Worm (Caenorhabditis elegans) whole organism, L1 larva: Measurements from ENCODE around the gene dpy-6.
A peak's percentile ranks its signal among the peaks of the same experiment; 100 is the strongest.

Source experiments
- C16A3.4 ChIP-seq: fragments of 150-350 bp; optimal IDR thresholded peaks from 2 replicates; lab custom pipeline; 2014; ENCODE audit warnings: missing biosample characterization, missing genetic modification characterization
- C34B4.2 ChIP-seq: sonication (generic microtip); optimal IDR thresholded peaks from 2 replicates; lab custom pipeline; 2017; ENCODE audit warnings: mild to moderate bottlenecking, missing genetic modification characterization, missing compliant biosample characterization
- Y116A8C.19 ChIP-seq: sonication (generic microtip); optimal IDR thresholded peaks from 2 replicates; lab custom pipeline; 2016; ENCODE audit warnings: missing compliant biosample characterization, missing genetic modification characterization, borderline replicate concordance
- alr-1 ChIP-seq: fragments of 200-800 bp; sonication (Bioruptor generic); optimal IDR thresholded peaks from 2 replicates; lab custom pipeline; 2018; ENCODE audit warnings: borderline replicate concordance, mild to moderate bottlenecking, missing genetic modification characterization, missing compliant biosample characterization
- ama-1 ChIP-seq: fragments of 150-350 bp; optimal IDR thresholded peaks from 2 replicates; lab custom pipeline; 2014
- ceh-63 ChIP-seq: fragments of 200-800 bp; sonication (Bioruptor generic); optimal IDR thresholded peaks from 2 replicates; lab custom pipeline; 2018; ENCODE audit warnings: mild to moderate bottlenecking, missing genetic modification characterization, missing compliant biosample characterization
- ceh-88 ChIP-seq: fragments of 200-800 bp; sonication (Bioruptor generic); IDR thresholded peaks from 2 replicates; pipeline ENCODE4 v1.3.6; 2022; ENCODE audit warnings: missing genetic modification characterization, missing compliant biosample characterization
- ces-1 ChIP-seq: fragments of 150-350 bp; optimal IDR thresholded peaks from 2 replicates; lab custom pipeline; 2014; ENCODE audit warnings: missing biosample characterization, missing genetic modification reagents, missing genetic modification characterization
- dpl-1 ChIP-seq, 3 experiments: fragments of 150-350 bp in 2 of 3; sonication (generic microtip) in 1 of 3; optimal IDR thresholded peaks; 2 replicates each; lab custom pipeline; 2014 to 2017; ENCODE audit warnings: missing biosample characterization in 3 of 3, missing genetic modification characterization in 3 of 3, missing genetic modification reagents in 3 of 3
- dsc-1 ChIP-seq: sonication (generic microtip); optimal IDR thresholded peaks from 2 replicates; lab custom pipeline; 2016; ENCODE audit warnings: mild to moderate bottlenecking, missing genetic modification characterization, missing compliant biosample characterization
- egl-13 ChIP-seq: sonication (generic microtip); optimal IDR thresholded peaks from 2 replicates; lab custom pipeline; 2016; ENCODE audit warnings: missing genotype, missing genetic modification reagents, missing genetic modification characterization, missing compliant biosample characterization
- elt-2 ChIP-seq: sonication (generic microtip); optimal IDR thresholded peaks from 2 replicates; lab custom pipeline; 2016; ENCODE audit warnings: missing genetic modification characterization, mild to moderate bottlenecking, inconsistent platforms, missing compliant biosample characterization, missing genetic modification reagents
- ets-5 ChIP-seq: fragments of 200-800 bp; sonication (Bioruptor generic); IDR thresholded peaks from 2 replicates; pipeline ENCODE4 v1.3.6; 2022; ENCODE audit warnings: missing genetic modification characterization, missing compliant biosample characterization
- fkh-8 ChIP-seq: sonication (generic microtip); optimal IDR thresholded peaks from 2 replicates; lab custom pipeline; 2016; ENCODE audit warnings: mild to moderate bottlenecking, missing genetic modification characterization, missing compliant biosample characterization
- fos-1 ChIP-seq: fragments of 150-350 bp; optimal IDR thresholded peaks from 2 replicates; lab custom pipeline; 2014; ENCODE audit warnings: missing biosample characterization, missing genetic modification characterization
- grh-1 ChIP-seq: fragments of 200-800 bp; sonication (Bioruptor generic); IDR thresholded peaks from 2 replicates; pipeline ENCODE4 v1.3.6; 2022; ENCODE audit warnings: missing genetic modification reagents, missing genetic modification characterization, missing compliant biosample characterization
- hlh-4 ChIP-seq: sonication (generic microtip); optimal IDR thresholded peaks from 2 replicates; lab custom pipeline; 2016; ENCODE audit warnings: mild to moderate bottlenecking, missing genetic modification characterization, missing compliant biosample characterization
- irx-1 ChIP-seq: sonication (generic microtip); optimal IDR thresholded peaks from 2 replicates; lab custom pipeline; 2016; ENCODE audit warnings: missing genetic modification characterization, missing compliant biosample characterization
- jun-1 ChIP-seq: fragments of 150-350 bp; optimal IDR thresholded peaks from 2 replicates; lab custom pipeline; 2014; ENCODE audit warnings: missing biosample characterization, missing genetic modification reagents, missing genetic modification characterization
- lin-13 ChIP-seq: fragments of 150-350 bp; optimal IDR thresholded peaks from 2 replicates; lab custom pipeline; 2014; ENCODE audit warnings: missing biosample characterization, missing genetic modification reagents, missing genetic modification characterization
- lin-14 ChIP-seq: fragments of 200-800 bp; sonication (Bioruptor generic); optimal IDR thresholded peaks from 2 replicates; lab custom pipeline; 2018; ENCODE audit warnings: mild to moderate bottlenecking, missing genetic modification characterization, moderate library complexity, missing compliant biosample characterization
- lin-39 ChIP-seq: fragments of 150-350 bp; optimal IDR thresholded peaks from 2 replicates; lab custom pipeline; 2014; ENCODE audit warnings: missing biosample characterization, missing genetic modification reagents, missing genetic modification characterization
- lir-3 ChIP-seq: sonication (generic microtip); optimal IDR thresholded peaks from 2 replicates; lab custom pipeline; 2016; ENCODE audit warnings: mild to moderate bottlenecking, missing genetic modification characterization, moderate library complexity, missing compliant biosample characterization; ENCODE audit not compliant: poor library complexity
- lsy-2 ChIP-seq, 2 experiments: fragments of 150-350 bp; optimal IDR thresholded peaks; 2 replicates each; lab custom pipeline; 2014; ENCODE audit warnings: missing biosample characterization in 2 of 2, missing genetic modification characterization in 2 of 2
- mab-9 ChIP-seq: fragments of 200-800 bp; sonication (Bioruptor generic); IDR thresholded peaks from 2 replicates; pipeline ENCODE4 v1.3.6; 2022; ENCODE audit warnings: missing genetic modification reagents, missing genetic modification characterization, missing compliant biosample characterization
- mef-2 ChIP-seq: fragments of 150-350 bp; optimal IDR thresholded peaks from 2 replicates; lab custom pipeline; 2014; ENCODE audit warnings: missing biosample characterization, missing genetic modification characterization
- mep-1 ChIP-seq: fragments of 150-350 bp; optimal IDR thresholded peaks from 2 replicates; lab custom pipeline; 2014; ENCODE audit warnings: missing biosample characterization, missing genetic modification characterization
- nhr-12 ChIP-seq: sonication (generic microtip); optimal IDR thresholded peaks from 2 replicates; lab custom pipeline; 2017; ENCODE audit warnings: missing biosample characterization, missing genetic modification characterization
- nhr-19 ChIP-seq: fragments of 200-800 bp; sonication (Bioruptor generic); conservative IDR thresholded peaks from 2 replicates; pipeline ENCODE4 v1.3.6; 2022; ENCODE audit warnings: missing genetic modification characterization, missing compliant biosample characterization
- nhr-20 ChIP-seq: sonication (generic microtip); optimal IDR thresholded peaks from 2 replicates; lab custom pipeline; 2016; ENCODE audit warnings: mild to moderate bottlenecking, missing genetic modification characterization, missing compliant biosample characterization
- nhr-237 ChIP-seq: fragments of 150-350 bp; optimal IDR thresholded peaks from 2 replicates; lab custom pipeline; 2014; ENCODE audit warnings: missing biosample characterization, missing genetic modification characterization
- nhr-76 ChIP-seq: sonication (generic microtip); optimal IDR thresholded peaks from 2 replicates; lab custom pipeline; 2017; ENCODE audit warnings: missing biosample characterization, missing genetic modification characterization
- nhr-77 ChIP-seq: fragments of 150-350 bp; optimal IDR thresholded peaks from 2 replicates; lab custom pipeline; 2014; ENCODE audit warnings: missing biosample characterization, missing genetic modification characterization
- nhr-84 ChIP-seq: sonication (generic microtip); optimal IDR thresholded peaks from 2 replicates; lab custom pipeline; 2017; ENCODE audit warnings: missing biosample characterization, missing genetic modification characterization
- nhr-90 ChIP-seq: sonication (generic microtip); optimal IDR thresholded peaks from 2 replicates; lab custom pipeline; 2016; ENCODE audit warnings: mild to moderate bottlenecking, missing genetic modification characterization, missing compliant biosample characterization; ENCODE audit not compliant: poor library complexity
- pag-3 ChIP-seq: sonication (generic microtip); optimal IDR thresholded peaks from 2 replicates; lab custom pipeline; 2017; ENCODE audit warnings: missing genetic modification characterization, mild to moderate bottlenecking, missing compliant biosample characterization, antibody characterized with exemption, borderline replicate concordance; ENCODE audit not compliant: insufficient read depth
- pax-3 ChIP-seq: fragments of 200-800 bp; sonication (Bioruptor generic); optimal IDR thresholded peaks from 2 replicates; lab custom pipeline; 2018; ENCODE audit warnings: mild to moderate bottlenecking, missing genetic modification characterization, moderate library complexity, missing compliant biosample characterization
- pqm-1 ChIP-seq: sonication (generic microtip); optimal IDR thresholded peaks from 3 replicates; lab custom pipeline; 2017; ENCODE audit warnings: missing biosample characterization, missing genetic modification characterization
- rnt-1 ChIP-seq: sonication (generic microtip); optimal IDR thresholded peaks from 2 replicates; lab custom pipeline; 2016; ENCODE audit warnings: mild to moderate bottlenecking, missing genetic modification characterization, moderate library complexity, missing compliant biosample characterization
- snpc-4 ChIP-seq: fragments of 150-350 bp; optimal IDR thresholded peaks from 2 replicates; lab custom pipeline; 2014; ENCODE audit warnings: missing biosample characterization, missing genetic modification characterization
- sptf-1 ChIP-seq: fragments of 150-350 bp; optimal IDR thresholded peaks from 2 replicates; lab custom pipeline; 2014; ENCODE audit warnings: missing biosample characterization, missing genetic modification characterization
- sup-37 ChIP-seq: fragments of 200-800 bp; sonication (Bioruptor generic); optimal IDR thresholded peaks from 2 replicates; lab custom pipeline; 2018; ENCODE audit warnings: mild to moderate bottlenecking, missing genetic modification characterization, missing compliant biosample characterization
- swsn-7 ChIP-seq: sonication (generic microtip); optimal IDR thresholded peaks from 2 replicates; lab custom pipeline; 2016; ENCODE audit warnings: missing genetic modification characterization, missing compliant biosample characterization
- tbx-2 ChIP-seq: sonication (generic microtip); optimal IDR thresholded peaks from 2 replicates; lab custom pipeline; 2016; ENCODE audit warnings: missing genetic modification characterization, missing compliant biosample characterization
- tlp-1 ChIP-seq: fragments of 150-350 bp; optimal IDR thresholded peaks from 2 replicates; lab custom pipeline; 2014; ENCODE audit warnings: missing biosample characterization, missing genetic modification characterization
- unc-130 ChIP-seq: fragments of 150-350 bp; optimal IDR thresholded peaks from 2 replicates; lab custom pipeline; 2017; ENCODE audit warnings: missing biosample characterization, missing genetic modification characterization, inconsistent platforms
- unc-30 ChIP-seq: sonication (generic microtip); optimal IDR thresholded peaks from 2 replicates; lab custom pipeline; 2017; ENCODE audit warnings: missing biosample characterization, missing genetic modification characterization
- unc-86 ChIP-seq: sonication (generic microtip); optimal IDR thresholded peaks from 2 replicates; lab custom pipeline; 2016; ENCODE audit warnings: missing genetic modification characterization, missing compliant biosample characterization
- unc-98 ChIP-seq: fragments of 200-800 bp; sonication (Bioruptor generic); IDR thresholded peaks from 2 replicates; pipeline ENCODE4 v1.3.6; 2022; ENCODE audit warnings: missing genetic modification characterization, missing compliant biosample characterization
- vab-15 ChIP-seq: sonication (generic microtip); optimal IDR thresholded peaks from 2 replicates; lab custom pipeline; 2017; ENCODE audit warnings: missing genotype, mild to moderate bottlenecking, missing genetic modification characterization, missing compliant biosample characterization
- xbp-1 ChIP-seq: sonication (generic microtip); optimal IDR thresholded peaks from 2 replicates; lab custom pipeline; 2016; ENCODE audit warnings: missing genetic modification characterization, missing compliant biosample characterization
- zag-1 ChIP-seq: fragments of 150-350 bp; optimal IDR thresholded peaks from 2 replicates; lab custom pipeline; 2014; ENCODE audit warnings: missing biosample characterization, missing genetic modification characterization

dpy-6 gene

DNA sequence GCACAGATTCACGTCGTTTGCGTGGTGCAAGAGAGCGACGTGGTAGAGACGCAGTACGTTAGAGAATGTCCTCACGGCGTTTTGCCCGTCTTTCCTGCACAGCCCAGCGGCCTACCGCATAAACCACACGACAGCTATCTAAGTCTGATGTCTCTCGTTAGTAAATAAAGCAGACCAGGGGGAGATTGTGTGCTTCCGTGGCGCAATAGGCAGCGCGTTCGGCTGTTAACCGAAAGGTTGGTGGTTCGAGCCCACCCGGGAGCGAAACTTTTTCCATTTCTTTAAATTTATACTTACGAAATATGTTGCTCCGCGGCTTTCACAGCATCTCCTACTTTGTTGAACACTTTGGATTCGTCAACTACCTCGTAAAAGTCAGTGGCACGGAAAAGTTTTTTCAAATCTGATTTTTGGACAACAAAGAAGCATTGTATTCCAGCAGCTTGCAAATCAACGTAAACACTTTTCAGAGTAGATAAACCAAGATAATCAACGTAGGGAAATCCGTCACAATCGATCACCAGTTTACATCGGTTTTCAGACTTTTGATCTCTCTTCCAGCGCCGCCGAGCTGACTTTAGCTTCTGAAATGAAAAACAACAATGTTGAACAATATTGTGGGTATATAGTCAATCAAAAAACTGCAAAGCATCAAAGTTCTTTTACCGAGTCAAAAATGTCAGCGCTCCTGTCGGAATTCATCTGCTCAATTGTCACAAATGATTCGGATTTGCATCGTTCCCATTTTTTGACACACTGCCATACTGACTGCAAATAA lies 50.9 kb downstream of the dpy-6 start:
- peak; percentile 70 for TF ChIP-seq mab-9 (GFP tag; lab: Robert Waterston, UW)
- no peak for TF ChIP-seq sptf-1 (tag; lab: Kevin White, UChicago)
- peak; percentile 91 for TF ChIP-seq rnt-1 (tag; lab: Kevin White, UChicago)
- no peak for TF ChIP-seq ets-5
- TF ChIP-seq sup-37 (GFP tag; lab: Kevin White, UChicago) = peak; percentile 81
- peak; percentile 48 for TF ChIP-seq nhr-237 (tag; lab: Kevin White, UChicago)
- peak; percentile 45 for TF ChIP-seq mef-2 (tag; lab: Kevin White, UChicago)
- peak; percentile 95 for TF ChIP-seq dsc-1 (tag; lab: Kevin White, UChicago)
- no peak for TF ChIP-seq tlp-1 (tag; lab: Kevin White, UChicago)
- peak; percentile 87 for TF ChIP-seq jun-1
- peak; percentile 68 for TF ChIP-seq lin-39 (tag; lab: Kevin White, UChicago)
- TF ChIP-seq pax-3 (tag; lab: Kevin White, UChicago) = peak; percentile 82
- TF ChIP-seq snpc-4 = peak; percentile 49
- peak; percentile 88 for TF ChIP-seq C16A3.4 (tag; lab: Kevin White, UChicago)
- peak; percentile 87 for TF ChIP-seq unc-86
- peak; percentile 77 for TF ChIP-seq elt-2 (tag; lab: Kevin White, UChicago)
- peak; percentile 92 for TF ChIP-seq nhr-19 (GFP tag; lab: Robert Waterston, UW)
- TF ChIP-seq ama-1 (lab: Kevin White, UChicago) = no peak
- TF ChIP-seq fkh-8 (tag; lab: Kevin White, UChicago) = peak; percentile 94
- TF ChIP-seq lir-3 = peak; percentile 84
- TF ChIP-seq dpl-1 (GFP tag; optimal IDR thresholded peaks at IDR 0.05; lab: Kevin White, UChicago) = peak in 2 of 3 experiments; percentile 44 to 50
- no peak for TF ChIP-seq alr-1 (tag; lab: Kevin White, UChicago)
- TF ChIP-seq nhr-76 (tag; lab: Kevin White, UChicago) = no peak
- TF ChIP-seq unc-130 (tag; lab: Kevin White, UChicago) = no peak
- TF ChIP-seq pqm-1 (tag; lab: Kevin White, UChicago) = no peak
- peak; percentile 89 for TF ChIP-seq ceh-88
- TF ChIP-seq unc-30 = no peak
- no peak for TF ChIP-seq nhr-84 (tag; lab: Kevin White, UChicago)
- no peak for TF ChIP-seq Y116A8C.19
- peak; percentile 94 for TF ChIP-seq swsn-7 (tag; lab: Kevin White, UChicago)
- peak; percentile 90 for TF ChIP-seq irx-1 (tag; lab: Kevin White, UChicago)
- peak; percentile 84 for TF ChIP-seq egl-13 (tag; lab: Kevin White, UChicago)
- peak; percentile 94 for TF ChIP-seq nhr-20 (tag; lab: Kevin White, UChicago)
- no peak for TF ChIP-seq ceh-63
- TF ChIP-seq pag-3 (tag; lab: Kevin White, UChicago) = peak; percentile 5
- TF ChIP-seq tbx-2 (tag; lab: Kevin White, UChicago) = peak; percentile 94
- peak; percentile 81 for TF ChIP-seq mep-1 (tag; lab: Kevin White, UChicago)
- peak; percentile 77 for TF ChIP-seq grh-1 (GFP tag; lab: Robert Waterston, UW)
- peak; percentile 73 for TF ChIP-seq unc-98 (GFP tag; lab: Robert Waterston, UW)
- peak; percentile 97 for TF ChIP-seq lin-14 (GFP tag; lab: Kevin White, UChicago)
- TF ChIP-seq lsy-2 (tag; optimal IDR thresholded peaks at IDR 0.05; lab: Kevin White, UChicago) = peak; percentile 81 to 83
- peak; percentile 84 for TF ChIP-seq fos-1 (tag; lab: Kevin White, UChicago)
- no peak for TF ChIP-seq nhr-12 (tag; lab: Kevin White, UChicago)
- peak; percentile 3 for TF ChIP-seq hlh-4 (tag; lab: Kevin White, UChicago)
- peak; percentile 88 for TF ChIP-seq xbp-1
- TF ChIP-seq nhr-90 (tag; lab: Kevin White, UChicago) = peak; percentile 91
- TF ChIP-seq nhr-77 = peak; percentile 75
- no peak for TF ChIP-seq vab-15 (tag; lab: Kevin White, UChicago)
- no peak for TF ChIP-seq ces-1 (GFP tag; lab: Kevin White, UChicago)
- peak; percentile 80 for TF ChIP-seq lin-13 (GFP tag; lab: Kevin White, UChicago)
- no peak for TF ChIP-seq zag-1 (tag; lab: Kevin White, UChicago)
- no peak for TF ChIP-seq C34B4.2 (tag; lab: Kevin White, UChicago)
